Fruit fly (Drosophila melanogaster): Measurements from ENCODE around the gene CG13693.
A peak's percentile ranks its signal among the peaks of the same experiment; 100 is the strongest.

CG13693 gene

dm6 chr2L:247845-248473, 15.7 kb downstream of the CG13693 start (continued):
- TF ChIP-seq tgo (GFP tag; IDR thresholded peaks at IDR 0.05) (peak; percentile 31; the same call in 1 of the 3 replicates), Deaf1 (tag; optimal IDR thresholded peaks at IDR 0.05) (peak; percentile 45), HHEX (GFP tag; optimal IDR thresholded peaks at IDR 0.05) (peak; percentile 73), CG10654 (GFP tag; optimal IDR thresholded peaks at IDR 0.05) (peak; percentile 22), crp (GFP tag; optimal IDR thresholded peaks at IDR 0.05) (no peak), CG33213 (GFP tag; optimal IDR thresholded peaks at IDR 0.05) (no peak), CG8290 (GFP tag; optimal IDR thresholded peaks at IDR 0.05) (no peak), CG8290 (tag; optimal IDR thresholded peaks at IDR 0.05) (peak in 1 of 2 experiments; percentile 37), chif (GFP tag; optimal IDR thresholded peaks at IDR 0.05) (no peak), CG2120 (GFP tag; optimal IDR thresholded peaks at IDR 0.05) (peak; percentile 66), cad (GFP tag; optimal IDR thresholded peaks at IDR 0.05) (no peak), Sry-δ (GFP tag; optimal IDR thresholded peaks at IDR 0.05) (no peak), tap (tag; optimal IDR thresholded peaks at IDR 0.05) (peak; percentile 49), Trl (optimal IDR thresholded peaks at IDR 0.05) (peak in 1 of 2 experiments; percentile 45), Trl (GFP tag; optimal IDR thresholded peaks at IDR 0.05) (no peak), Dfd (GFP tag; optimal IDR thresholded peaks at IDR 0.05) (no peak), vfl (GFP tag; optimal IDR thresholded peaks at IDR 0.05) (no peak), CG3281 (GFP tag; optimal IDR thresholded peaks at IDR 0.05) (peak; percentile 86), Chrac-16 (GFP tag; optimal IDR thresholded peaks at IDR 0.05) (peak; percentile 36), dati (GFP tag; IDR thresholded peaks at IDR 0.05) (no peak), CG18011 (GFP tag; optimal IDR thresholded peaks at IDR 0.05) (peak; percentile 5), sug (tag; optimal IDR thresholded peaks at IDR 0.05) (peak; percentile 55), E2f1 (GFP tag; IDR thresholded peaks at IDR 0.05) (peak; percentile 38; the same call in 1 of the 2 replicates), wdn (GFP tag; IDR thresholded peaks at IDR 0.05) (peak; percentile 43; the same call in 1 of the 2 replicates), Lpt (GFP tag; optimal IDR thresholded peaks at IDR 0.05) (no peak), Sin3A (optimal IDR thresholded peaks at IDR 0.05) (no peak), CG11247 (GFP tag; IDR thresholded peaks at IDR 0.05) (no peak), CG1233 (GFP tag; optimal IDR thresholded peaks at IDR 0.05) (peak; percentile 41), CG5180 (GFP tag; optimal IDR thresholded peaks at IDR 0.05) (peak; percentile 16), HLH3B (GFP tag; IDR thresholded peaks at IDR 0.05) (no peak), Ets97D (GFP tag; optimal IDR thresholded peaks at IDR 0.05) (no peak), jumu (GFP tag; optimal IDR thresholded peaks at IDR 0.05) (no peak), CG6683 (GFP tag; optimal IDR thresholded peaks at IDR 0.05) (peak; percentile 53), sc (optimal IDR thresholded peaks at IDR 0.05) (no peak), sc (GFP tag; optimal IDR thresholded peaks at IDR 0.05) (peak; percentile 0), Dad (GFP tag; optimal IDR thresholded peaks at IDR 0.05) (no peak), schlank (tag; optimal IDR thresholded peaks at IDR 0.05) (no peak), CG16779 (GFP tag; IDR thresholded peaks at IDR 0.05) (no peak), CG12104 (GFP tag; optimal IDR thresholded peaks at IDR 0.05) (peak; percentile 0), gro (GFP tag; optimal IDR thresholded peaks at IDR 0.05) (no peak), cato (GFP tag; optimal IDR thresholded peaks at IDR 0.05; ENCODE audit: borderline replicate concordance) (peak; percentile 7), CG15269 (tag; optimal IDR thresholded peaks at IDR 0.05) (peak; percentile 62), ewg (GFP tag; optimal IDR thresholded peaks at IDR 0.05) (peak; percentile 10), Med (GFP tag) (peak; percentile 66), CG1602 (GFP tag; optimal IDR thresholded peaks at IDR 0.05) (peak; percentile 7), CG10274 (GFP tag; optimal IDR thresholded peaks at IDR 0.05) (peak; percentile 32), CG8765 (GFP tag; IDR thresholded peaks at IDR 0.05) (no peak), CG11695 (GFP tag; IDR thresholded peaks at IDR 0.05) (peak; percentile 57; the same call in 1 of the 3 replicates)

Data from whole organism, embryonic.